Fruit fly (Drosophila melanogaster): ENCODE measurements around the gene CG34015.

The CG34015 gene

DNA sequence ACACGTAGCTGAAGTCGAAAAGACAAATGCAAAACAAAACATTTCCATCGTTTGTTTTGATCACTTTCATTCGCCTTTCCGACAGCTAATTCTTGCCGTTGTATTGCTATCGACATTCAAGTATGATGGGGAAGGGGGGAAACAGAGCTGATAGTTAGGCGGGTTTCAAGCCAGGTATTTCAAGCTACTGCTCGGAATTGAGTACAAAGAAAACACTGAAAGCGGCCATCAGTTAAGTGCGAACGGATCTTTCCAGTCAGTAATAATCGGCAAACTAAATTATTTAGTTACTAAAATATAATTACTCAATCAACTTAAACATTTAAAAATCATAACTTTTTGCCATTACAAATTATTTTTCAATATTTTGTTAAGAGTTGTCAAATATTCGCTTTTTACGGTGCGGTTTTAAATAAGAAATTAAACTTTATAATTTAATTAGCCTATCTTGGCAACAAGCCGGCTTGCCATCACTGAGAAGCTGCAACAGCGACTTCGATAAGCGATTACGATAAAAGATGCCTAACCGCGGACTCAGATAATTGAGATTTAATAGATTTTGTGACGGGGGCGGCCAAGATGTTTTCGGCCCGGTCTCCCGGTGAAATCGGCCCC, 20.2 kb downstream of the CG34015 start:
- peak; percentile 37 for TF ChIP-seq dmrt11E (tag; optimal IDR thresholded peaks at IDR 0.05)
- no peak for TF ChIP-seq Mes4 (GFP tag; optimal IDR thresholded peaks at IDR 0.05)
- TF ChIP-seq ken (GFP tag; IDR thresholded peaks at IDR 0.05) = no peak
- peak; percentile 32 for TF ChIP-seq Oli (tag; optimal IDR thresholded peaks at IDR 0.05)
- no peak for TF ChIP-seq CG34224 (GFP tag; IDR thresholded peaks at IDR 0.05; ENCODE audit: partially characterized antibody)
- no peak for TF ChIP-seq cas (GFP tag; IDR thresholded peaks at IDR 0.05)
- no peak for TF ChIP-seq CG3281 (GFP tag; optimal IDR thresholded peaks at IDR 0.05)
- TF ChIP-seq CG6765 (GFP tag; optimal IDR thresholded peaks at IDR 0.05) = no peak
- no peak for TF ChIP-seq Lhr (GFP tag; optimal IDR thresholded peaks at IDR 0.05)
- no peak for TF ChIP-seq CG3726 (GFP tag; IDR thresholded peaks at IDR 0.05)
- 0 out of 3 replicates have a peak, but pooled peaks have one; percentile 7 for TF ChIP-seq CG7357 (GFP tag; IDR thresholded peaks at IDR 0.05)
- TF ChIP-seq HmgD (GFP tag; optimal IDR thresholded peaks at IDR 0.05) = no peak
- TF ChIP-seq gt (GFP tag; IDR thresholded peaks at IDR 0.05) = no peak
- TF ChIP-seq CG16815 (GFP tag; optimal IDR thresholded peaks at IDR 0.05) = no peak
- TF ChIP-seq CG14710 (tag; optimal IDR thresholded peaks at IDR 0.05) = peak; percentile 25
- TF ChIP-seq luna (GFP tag; optimal IDR thresholded peaks at IDR 0.05) = no peak
- no peak for TF ChIP-seq CG15269 (tag; optimal IDR thresholded peaks at IDR 0.05)
- no peak for TF ChIP-seq slbo (GFP tag; IDR thresholded peaks at IDR 0.05)
- no peak for TF ChIP-seq CG12942 (GFP tag; optimal IDR thresholded peaks at IDR 0.05)
- TF ChIP-seq CG7839 (tag; optimal IDR thresholded peaks at IDR 0.05) = no peak
- TF ChIP-seq Med (GFP tag) = peak; percentile 35
- peak in 1 of 3 experiments; percentile 21 for TF ChIP-seq lola (GFP tag; optimal IDR thresholded peaks at IDR 0.05)
- TF ChIP-seq gcm2 (GFP tag; optimal IDR thresholded peaks at IDR 0.05) = no peak
- TF ChIP-seq cg (GFP tag; optimal IDR thresholded peaks at IDR 0.05) = no peak
- no peak for TF ChIP-seq CG2129 (GFP tag; IDR thresholded peaks at IDR 0.05; ENCODE audit: partially characterized antibody)
- peak; percentile 22 for TF ChIP-seq CG8924 (tag; optimal IDR thresholded peaks at IDR 0.05)
- no peak for TF ChIP-seq Aef1 (GFP tag; IDR thresholded peaks at IDR 0.05)
- TF ChIP-seq Hr3 (GFP tag; optimal IDR thresholded peaks at IDR 0.05) = no peak
- TF ChIP-seq CG3838 (GFP tag; optimal IDR thresholded peaks at IDR 0.05) = no peak
- TF ChIP-seq CG34376 (GFP tag; optimal IDR thresholded peaks at IDR 0.05) = peak; percentile 2
- no peak for TF ChIP-seq dmrt99B (tag; optimal IDR thresholded peaks at IDR 0.05)
- TF ChIP-seq CTCF (GFP tag; optimal IDR thresholded peaks at IDR 0.05) = no peak
- no peak for TF ChIP-seq BEAF-32 (GFP tag; optimal IDR thresholded peaks at IDR 0.05)
- TF ChIP-seq run (tag; optimal IDR thresholded peaks at IDR 0.05) = no peak
- TF ChIP-seq klu (GFP tag; IDR thresholded peaks at IDR 0.05) = no peak
- TF ChIP-seq Lpt (GFP tag; optimal IDR thresholded peaks at IDR 0.05) = no peak
- TF ChIP-seq Awh (GFP tag; IDR thresholded peaks at IDR 0.05) = no peak
- no peak for TF ChIP-seq CG1792 (GFP tag; optimal IDR thresholded peaks at IDR 0.05)
- peak; percentile 40 for TF ChIP-seq psq (GFP tag; optimal IDR thresholded peaks at IDR 0.05)
- TF ChIP-seq Hand (GFP tag; optimal IDR thresholded peaks at IDR 0.05) = no peak
- TF ChIP-seq CG13424 (tag; optimal IDR thresholded peaks at IDR 0.05) = peak; percentile 20
- peak; percentile 54; the same call in 1 of the 2 replicates for TF ChIP-seq crol (GFP tag; IDR thresholded peaks at IDR 0.05)
- TF ChIP-seq Drgx (GFP tag; IDR thresholded peaks at IDR 0.05) = no peak
- peak; percentile 75 for TF ChIP-seq row (GFP tag; IDR thresholded peaks at IDR 0.05)
- TF ChIP-seq CG11085 (GFP tag; IDR thresholded peaks at IDR 0.05) = no peak
- TF ChIP-seq Dad (GFP tag; optimal IDR thresholded peaks at IDR 0.05) = no peak
- no peak for TF ChIP-seq trem (tag; optimal IDR thresholded peaks at IDR 0.05)
- no peak for TF ChIP-seq Kr (GFP tag; optimal IDR thresholded peaks at IDR 0.05)
- peak; percentile 16 for TF ChIP-seq CG13775 (GFP tag; optimal IDR thresholded peaks at IDR 0.05)
- no peak for TF ChIP-seq CG11093 (GFP tag; IDR thresholded peaks at IDR 0.05)
- no peak for TF ChIP-seq CG18011 (GFP tag; optimal IDR thresholded peaks at IDR 0.05)
